Worm (Caenorhabditis elegans) whole organism, L1 larva: Measurements from ENCODE around the gene F10B5.3.

ENCODE experiments used
- ama-1 ChIP-seq: fragments of 150-350 bp; optimal IDR thresholded peaks from 2 replicates; lab custom pipeline; 2014
- ceh-82 ChIP-seq, 3 experiments: fragments of 150-350 bp in 1 of 3; sonication (generic microtip) in 2 of 3; optimal IDR thresholded peaks; 2 replicates each; lab custom pipeline; 2014 to 2017; ENCODE audit warnings: missing biosample characterization in 3 of 3, missing genetic modification characterization in 3 of 3
- efl-3 ChIP-seq: fragments of 200-800 bp; sonication (Bioruptor generic); optimal IDR thresholded peaks from 2 replicates; lab custom pipeline; 2018; ENCODE audit warnings: mild to moderate bottlenecking, missing genetic modification characterization, missing compliant biosample characterization
- fos-1 ChIP-seq: fragments of 150-350 bp; optimal IDR thresholded peaks from 2 replicates; lab custom pipeline; 2014; ENCODE audit warnings: missing biosample characterization, missing genetic modification characterization
- hlh-17 ChIP-seq: fragments of 200-800 bp; sonication (Bioruptor generic); optimal IDR thresholded peaks from 2 replicates; lab custom pipeline; 2018; ENCODE audit warnings: missing genetic modification characterization, mild to moderate bottlenecking, missing compliant biosample characterization, moderate library complexity, borderline replicate concordance
- irx-1 ChIP-seq: sonication (generic microtip); optimal IDR thresholded peaks from 2 replicates; lab custom pipeline; 2016; ENCODE audit warnings: missing genetic modification characterization, missing compliant biosample characterization
- lin-13 ChIP-seq: fragments of 150-350 bp; optimal IDR thresholded peaks from 2 replicates; lab custom pipeline; 2014; ENCODE audit warnings: missing biosample characterization, missing genetic modification reagents, missing genetic modification characterization
- lsy-2 ChIP-seq, 2 experiments: fragments of 150-350 bp; optimal IDR thresholded peaks; 2 replicates each; lab custom pipeline; 2014; ENCODE audit warnings: missing biosample characterization in 2 of 2, missing genetic modification characterization in 2 of 2
- nhr-77 ChIP-seq: fragments of 150-350 bp; optimal IDR thresholded peaks from 2 replicates; lab custom pipeline; 2014; ENCODE audit warnings: missing biosample characterization, missing genetic modification characterization
- snpc-4 ChIP-seq: fragments of 150-350 bp; optimal IDR thresholded peaks from 2 replicates; lab custom pipeline; 2014; ENCODE audit warnings: missing biosample characterization, missing genetic modification characterization
- unc-130 ChIP-seq: fragments of 150-350 bp; optimal IDR thresholded peaks from 2 replicates; lab custom pipeline; 2017; ENCODE audit warnings: missing biosample characterization, missing genetic modification characterization, inconsistent platforms
- zag-1 ChIP-seq: fragments of 150-350 bp; optimal IDR thresholded peaks from 2 replicates; lab custom pipeline; 2014; ENCODE audit warnings: missing biosample characterization, missing genetic modification characterization

- TF ChIP-seq ama-1 (lab: Kevin White, UChicago), result no peak
- TF ChIP-seq hlh-17 (GFP tag; lab: Kevin White, UChicago), result no peak
- TF ChIP-seq zag-1, result no peak
- TF ChIP-seq efl-3 (GFP tag; lab: Kevin White, UChicago), result no peak
- no peak for TF ChIP-seq snpc-4 (tag; lab: Kevin White, UChicago)
- no peak for TF ChIP-seq irx-1 (tag; lab: Kevin White, UChicago)
- no peak for TF ChIP-seq nhr-77 (tag; lab: Kevin White, UChicago)
- TF ChIP-seq lsy-2 (tag; optimal IDR thresholded peaks at IDR 0.05; lab: Kevin White, UChicago), result no peak
- TF ChIP-seq fos-1 (tag; lab: Kevin White, UChicago), result no peak
- TF ChIP-seq unc-130 (tag; lab: Kevin White, UChicago), result no peak
- TF ChIP-seq ceh-82 (tag; optimal IDR thresholded peaks at IDR 0.05; lab: Kevin White, UChicago), result no peak
- TF ChIP-seq lin-13, result no peak
Measured at ce11 chrII:8170374-8170773, 20.5 kb upstream of the F10B5.3 start, which contains the start of gene T05C12.11.
